Fruit fly (Drosophila melanogaster) whole organism, embryonic: ENCODE results near the gene Nup153.
A peak's percentile ranks its signal among the peaks of the same experiment; 100 is the strongest.

Experiments
- BEAF-32 ChIP-seq: fragments of 200-800 bp; sonication (Bioruptor generic); optimal IDR thresholded peaks from 3 replicates; lab custom pipeline; 2017; ENCODE audit warnings: missing biosample characterization, missing genetic modification characterization, mild to moderate bottlenecking, moderate library complexity, missing genetic modification reagents
- Bgb ChIP-seq: fragments of 200-800 bp; sonication (Bioruptor generic); IDR thresholded peaks from 2 replicates; pipeline ENCODE4 v1.3.6; 2022; ENCODE audit warnings: missing biosample characterization, missing genetic modification characterization; ENCODE audit not compliant: partially characterized antibody
- CG10267 ChIP-seq: fragments of 200-800 bp; sonication (Bioruptor generic); optimal IDR thresholded peaks from 2 replicates; lab custom pipeline; 2018; ENCODE audit warnings: missing biosample characterization, mild to moderate bottlenecking, missing genetic modification characterization, moderate library complexity
- CG10274 ChIP-seq: fragments of 200-800 bp; sonication (Bioruptor generic); optimal IDR thresholded peaks from 3 replicates; lab custom pipeline; 2017; ENCODE audit warnings: missing biosample characterization, mild to moderate bottlenecking, missing genetic modification characterization
- CG12391 ChIP-seq: fragments of 200-800 bp; sonication (Bioruptor generic); optimal IDR thresholded peaks from 3 replicates; lab custom pipeline; 2018; ENCODE audit warnings: missing biosample characterization, mild to moderate bottlenecking, missing genetic modification characterization, moderate library complexity
- CG12659 ChIP-seq: fragments of 200-800 bp; sonication (Bioruptor generic); optimal IDR thresholded peaks from 3 replicates; lab custom pipeline; 2017; ENCODE audit warnings: mild to moderate bottlenecking, missing biosample characterization, missing genetic modification reagents, missing genetic modification characterization
- CG14860 ChIP-seq: fragments of 200-800 bp; sonication (Bioruptor generic); IDR thresholded peaks from 3 replicates; pipeline ENCODE4 v1.3.6; 2022; ENCODE audit warnings: missing biosample characterization, missing genetic modification characterization; ENCODE audit not compliant: partially characterized antibody
- CG15601 ChIP-seq: fragments of 200-800 bp; sonication (Bioruptor generic); optimal IDR thresholded peaks from 3 replicates; lab custom pipeline; 2019; ENCODE audit warnings: missing biosample characterization, mild to moderate bottlenecking, missing genetic modification characterization, moderate library complexity
- CG17912 ChIP-seq: fragments of 200-800 bp; sonication (Bioruptor generic); optimal IDR thresholded peaks from 2 replicates; lab custom pipeline; 2018; ENCODE audit warnings: missing biosample characterization, mild to moderate bottlenecking, missing genetic modification characterization
- CG18262 ChIP-seq: fragments of 200-800 bp; optimal IDR thresholded peaks from 3 replicates; lab custom pipeline; 2019; ENCODE audit warnings: missing biosample characterization, mild to moderate bottlenecking, missing genetic modification characterization, moderate library complexity
- CG2116 ChIP-seq: fragments of 200-800 bp; sonication (Bioruptor generic); optimal IDR thresholded peaks from 3 replicates; lab custom pipeline; 2018; ENCODE audit warnings: missing biosample characterization, mild to moderate bottlenecking, missing genetic modification characterization
- CG2712 ChIP-seq: fragments of 200-800 bp; optimal IDR thresholded peaks from 3 replicates; lab custom pipeline; 2019; ENCODE audit warnings: missing biosample characterization, mild to moderate bottlenecking, missing genetic modification characterization, moderate library complexity
- CG30020 ChIP-seq: fragments of 200-800 bp; optimal IDR thresholded peaks from 2 replicates; lab custom pipeline; 2019; ENCODE audit warnings: missing biosample characterization, mild to moderate bottlenecking, missing genetic modification characterization, moderate library complexity
- CG33213 ChIP-seq: fragments of 200-800 bp; sonication (Bioruptor generic); optimal IDR thresholded peaks from 3 replicates; lab custom pipeline; 2016; ENCODE audit warnings: missing biosample characterization, missing genetic modification characterization
- CG3847 ChIP-seq: fragments of 200-800 bp; sonication (Bioruptor generic); IDR thresholded peaks from 2 replicates; pipeline ENCODE4 v1.3.6; 2022; ENCODE audit warnings: missing biosample characterization, missing genetic modification characterization
- CG42726 ChIP-seq: fragments of 200-800 bp; sonication (Bioruptor generic); IDR thresholded peaks from 2 replicates; pipeline ENCODE4 v1.3.6; 2022; ENCODE audit warnings: missing biosample characterization, missing genetic modification characterization; ENCODE audit not compliant: partially characterized antibody
- CG5953 ChIP-seq: fragments of 200-800 bp; sonication (Bioruptor generic); IDR thresholded peaks from 2 replicates; pipeline ENCODE4 v1.3.6; 2022; ENCODE audit warnings: missing biosample characterization, missing genetic modification characterization
- CG8478 ChIP-seq: fragments of >200 bp; optimal IDR thresholded peaks from 2 replicates; lab custom pipeline; 2018
- CG9797 ChIP-seq: fragments of 200-800 bp; sonication (Bioruptor generic); optimal IDR thresholded peaks from 3 replicates; lab custom pipeline; 2018; ENCODE audit warnings: missing biosample characterization, mild to moderate bottlenecking, missing genetic modification characterization
- Dll ChIP-seq: fragments of 200-800 bp; sonication (Bioruptor generic); IDR thresholded peaks from 4 replicates; pipeline ENCODE4 v1.3.6; 2022; ENCODE audit warnings: missing biosample characterization, missing genetic modification characterization; ENCODE audit not compliant: partially characterized antibody
- Dp ChIP-seq: fragments of 200-800 bp; sonication (Bioruptor generic); optimal IDR thresholded peaks from 2 replicates; lab custom pipeline; 2018; ENCODE audit warnings: missing biosample characterization, mild to moderate bottlenecking, missing genetic modification characterization, moderate library complexity
- E2f2 ChIP-seq: fragments of 200-800 bp; sonication (Bioruptor generic); IDR thresholded peaks from 2 replicates; pipeline ENCODE4 v1.3.6; 2022; ENCODE audit warnings: missing biosample characterization, missing genetic modification characterization
- Ets65A ChIP-seq: fragments of 200-800 bp; sonication (Bioruptor generic); peaks from one replicate; lab custom pipeline; 2016; ENCODE audit warnings: missing biosample characterization, missing genetic modification characterization
- HLH3B ChIP-seq: fragments of 200-800 bp; sonication (Bioruptor generic); IDR thresholded peaks from 2 replicates; pipeline ENCODE4 v1.3.6; 2022; ENCODE audit warnings: missing biosample characterization, missing genetic modification characterization
- MBD-R2 ChIP-seq: fragments of 200-800 bp; sonication (Bioruptor generic); IDR thresholded peaks from 2 replicates; pipeline ENCODE4 v1.3.6; 2022; ENCODE audit warnings: missing biosample characterization, missing genetic modification characterization
- MESR4 ChIP-seq: fragments of 200-800 bp; sonication (Bioruptor generic); optimal IDR thresholded peaks from 2 replicates; lab custom pipeline; 2018; ENCODE audit warnings: missing biosample characterization, mild to moderate bottlenecking, missing genetic modification characterization, moderate library complexity
- PHDP ChIP-seq: fragments of 200-800 bp; sonication (Bioruptor generic); optimal IDR thresholded peaks from 3 replicates; lab custom pipeline; 2018; ENCODE audit warnings: missing biosample characterization, mild to moderate bottlenecking, missing genetic modification characterization, moderate library complexity
- Pdp1 ChIP-seq, 2 experiments: fragments of 200-800 bp; sonication (Bioruptor generic); optimal IDR thresholded peaks; 3 replicates each; lab custom pipeline; 2016; ENCODE audit warnings: missing biosample characterization in 2 of 2, missing genetic modification characterization in 2 of 2, mild to moderate bottlenecking in 1 of 2, moderate library complexity in 1 of 2
- Scr ChIP-seq: fragments of 200-800 bp; sonication (Bioruptor generic); IDR thresholded peaks from 2 replicates; pipeline ENCODE4 v1.3.6; 2022; ENCODE audit warnings: missing biosample characterization, missing genetic modification characterization; ENCODE audit not compliant: partially characterized antibody
- Sry-β ChIP-seq: fragments of 200-800 bp; sonication (Bioruptor generic); optimal IDR thresholded peaks from 2 replicates; lab custom pipeline; 2018; ENCODE audit warnings: missing biosample characterization, mild to moderate bottlenecking, missing genetic modification characterization, moderate library complexity
- Tbp ChIP-seq: fragments of >200 bp; optimal IDR thresholded peaks from 2 replicates; lab custom pipeline; 2018; ENCODE audit warnings: missing biosample characterization, missing genetic modification characterization
- bbx ChIP-seq: fragments of 200-800 bp; sonication (Bioruptor generic); IDR thresholded peaks from 2 replicates; pipeline ENCODE4 v1.3.6; 2022; ENCODE audit warnings: missing biosample characterization, missing genetic modification characterization; ENCODE audit not compliant: partially characterized antibody
- br ChIP-seq: fragments of >200 bp; optimal IDR thresholded peaks from 2 replicates; lab custom pipeline; 2017
- btn ChIP-seq: fragments of 200-800 bp; sonication (Bioruptor generic); optimal IDR thresholded peaks from 2 replicates; lab custom pipeline; 2016; ENCODE audit warnings: missing biosample characterization, missing genetic modification characterization
- hb ChIP-seq: fragments of 200-800 bp; sonication (Bioruptor generic); IDR thresholded peaks from 3 replicates; pipeline ENCODE4 v1.3.6; 2022; ENCODE audit warnings: missing biosample characterization, missing genetic modification characterization; ENCODE audit not compliant: partially characterized antibody
- her ChIP-seq: fragments of 200-800 bp; sonication (Bioruptor generic); optimal IDR thresholded peaks from 2 replicates; lab custom pipeline; 2016; ENCODE audit warnings: missing biosample characterization, missing genetic modification characterization
- inv ChIP-seq: fragments of 200-800 bp; sonication (Bioruptor generic); IDR thresholded peaks from 2 replicates; pipeline ENCODE4 v1.3.6; 2022; ENCODE audit warnings: missing biosample characterization, missing genetic modification characterization; ENCODE audit not compliant: partially characterized antibody
- klu ChIP-seq: fragments of 200-800 bp; sonication (Bioruptor generic); IDR thresholded peaks from 2 replicates; pipeline ENCODE4 v1.3.6; 2022; ENCODE audit warnings: missing biosample characterization, missing genetic modification characterization
- knrl ChIP-seq: fragments of 200-800 bp; sonication (Bioruptor generic); IDR thresholded peaks from 3 replicates; pipeline ENCODE4 v1.3.6; 2022; ENCODE audit warnings: missing biosample characterization, missing genetic modification characterization; ENCODE audit not compliant: partially characterized antibody
- mam ChIP-seq: fragments of 200-800 bp; sonication (Bioruptor generic); optimal IDR thresholded peaks from 3 replicates; lab custom pipeline; 2016; ENCODE audit warnings: missing biosample characterization, missing genetic modification characterization
- pb ChIP-seq: fragments of 200-800 bp; sonication (Bioruptor generic); optimal IDR thresholded peaks from 3 replicates; lab custom pipeline; 2016; ENCODE audit warnings: missing biosample characterization, missing genetic modification characterization
- prd ChIP-seq, 3 experiments: fragments of >200 bp in 2 of 3; fragments of 200-800 bp in 1 of 3; sonication (Bioruptor generic) in 1 of 3; optimal IDR thresholded peaks in 2 of 3; IDR thresholded peaks in 1 of 3; 2 replicates in 2 of 3; 3 replicates in 1 of 3; pipeline versions ENCODE4 v1.3.6 to Lab custom; 2017 to 2022; ENCODE audit warnings: missing biosample characterization in 1 of 3, missing genetic modification characterization in 1 of 3
- pzg ChIP-seq: fragments of 200-800 bp; sonication (Bioruptor generic); optimal IDR thresholded peaks from 3 replicates; lab custom pipeline; 2018; ENCODE audit warnings: missing biosample characterization, mild to moderate bottlenecking, missing genetic modification characterization, moderate library complexity
- sd ChIP-seq: fragments of 200-800 bp; sonication (Bioruptor generic); optimal IDR thresholded peaks from 3 replicates; lab custom pipeline; 2018; ENCODE audit warnings: missing biosample characterization, mild to moderate bottlenecking, missing genetic modification characterization, moderate library complexity
- sens ChIP-seq: fragments of 200-800 bp; sonication (Bioruptor generic); peaks from one replicate; lab custom pipeline; 2016; ENCODE audit warnings: missing biosample characterization, missing genetic modification characterization
- sna ChIP-seq: fragments of 200-800 bp; sonication (Bioruptor generic); IDR thresholded peaks from 2 replicates; pipeline ENCODE4 v1.3.6; 2022; ENCODE audit warnings: missing biosample characterization, missing genetic modification characterization; ENCODE audit not compliant: partially characterized antibody
- tna ChIP-seq: fragments of 200-800 bp; sonication (Bioruptor generic); IDR thresholded peaks from 2 replicates; pipeline ENCODE4 v1.3.6; 2022; ENCODE audit warnings: missing biosample characterization, missing genetic modification characterization; ENCODE audit not compliant: partially characterized antibody
- toy ChIP-seq: fragments of 200-800 bp; sonication (Bioruptor generic); IDR thresholded peaks from 2 replicates; pipeline ENCODE4 v1.3.6; 2022; ENCODE audit warnings: missing biosample characterization, missing genetic modification characterization
- zen2 ChIP-seq: fragments of 200-800 bp; sonication (Bioruptor generic); IDR thresholded peaks from 3 replicates; pipeline ENCODE4 v1.3.6; 2022; ENCODE audit warnings: missing biosample characterization, missing genetic modification characterization; ENCODE audit not compliant: partially characterized antibody

Nup153 gene

dm6 chrX:16651098-16651497 lies 52.1 kb downstream of the Nup153 start, which contains the start of the genes CG32573 and CG42512 (continued):
- TF ChIP-seq Dll (GFP tag; lab: Robert Waterston, UW) (peak; percentile 75), Pdp1 (GFP tag; optimal IDR thresholded peaks at IDR 0.05; lab: Kevin White, UChicago) (peak in 1 of 2 experiments; percentile 34), inv (peak; percentile 44; the same call in 1 of the 2 replicates), btn (GFP tag; lab: Kevin White, UChicago) (no peak), Scr (peak; percentile 65), CG2712 (tag; lab: Kevin White, UChicago) (peak; percentile 12), CG10274 (GFP tag; lab: Kevin White, UChicago) (no peak), MESR4 (GFP tag; lab: Kevin White, UChicago) (peak; percentile 11), klu (no peak), CG5953 (GFP tag; lab: Robert Waterston, UW) (no peak), CG2116 (GFP tag; lab: Kevin White, UChicago) (peak; percentile 71), CG3847 (peak; percentile 60), CG10267 (tag; lab: Kevin White, UChicago) (peak; percentile 91), her (GFP tag; lab: Kevin White, UChicago) (no peak), CG8478 (lab: Kevin White, UChicago) (no peak), BEAF-32 (peak; percentile 71), HLH3B (GFP tag; lab: Robert Waterston, UW) (no peak), Sry-β (GFP tag; lab: Kevin White, UChicago) (no peak), CG15601 (tag; lab: Kevin White, UChicago) (peak; percentile 24), mam (peak; percentile 13), br (lab: Kevin White, UChicago) (no peak), knrl (GFP tag; lab: Robert Waterston, UW) (peak; percentile 40; the same call in 1 of the 3 replicates), CG30020 (tag; lab: Kevin White, UChicago) (peak; percentile 19), prd (optimal IDR thresholded peaks at IDR 0.05; lab: Kevin White, UChicago) (no peak), prd (GFP tag; IDR thresholded peaks at IDR 0.05; lab: Robert Waterston, UW) (no peak), bbx (peak; percentile 78), Ets65A (peak; percentile 62), CG12391 (peak; percentile 23), Tbp (GFP tag; lab: Kevin White, UChicago) (no peak), pzg (GFP tag; lab: Kevin White, UChicago) (peak; percentile 92), CG33213 (GFP tag; lab: Kevin White, UChicago) (peak; percentile 34), CG18262 (tag; lab: Kevin White, UChicago) (no peak), CG14860 (peak; percentile 38; the same call in 1 of the 3 replicates), CG9797 (peak; percentile 78), CG42726 (GFP tag; lab: Robert Waterston, UW) (peak; percentile 4; the same call in 1 of the 2 replicates), zen2 (peak; percentile 69), hb (GFP tag; lab: Robert Waterston, UW) (peak; percentile 49; the same call in 1 of the 3 replicates), CG17912 (GFP tag; lab: Kevin White, UChicago) (no peak), PHDP (tag; lab: Kevin White, UChicago) (no peak), sna (GFP tag; lab: Robert Waterston, UW) (peak; percentile 59), Dp (GFP tag; lab: Kevin White, UChicago) (peak; percentile 95), MBD-R2 (GFP tag; lab: Robert Waterston, UW) (peak; percentile 40), tna (GFP tag; lab: Robert Waterston, UW) (peak; percentile 74), sd (peak; percentile 17), pb (GFP tag; lab: Kevin White, UChicago) (no peak), CG12659 (GFP tag; lab: Kevin White, UChicago) (peak; percentile 43), toy (GFP tag; lab: Robert Waterston, UW) (no peak), E2f2 (GFP tag; lab: Robert Waterston, UW) (peak; percentile 96), Bgb (GFP tag; lab: Robert Waterston, UW) (peak; percentile 79), sens (GFP tag; lab: Kevin White, UChicago) (peak; percentile 6)
